Worm (Caenorhabditis elegans) whole organism, L1 larva: ENCODE results near the gene scl-5.

Source experiments
- lin-13 ChIP-seq: fragments of 150-350 bp; optimal IDR thresholded peaks from 2 replicates; lab custom pipeline; 2014; ENCODE audit warnings: missing biosample characterization, missing genetic modification reagents, missing genetic modification characterization
- lin-35 ChIP-seq, 2 experiments: fragments of 150-350 bp; optimal IDR thresholded peaks; 2 replicates each; lab custom pipeline; 2014; ENCODE audit warnings: missing biosample characterization in 2 of 2, missing genetic modification characterization in 2 of 2, missing genetic modification reagents in 2 of 2
- lin-39 ChIP-seq: fragments of 150-350 bp; optimal IDR thresholded peaks from 2 replicates; lab custom pipeline; 2014; ENCODE audit warnings: missing biosample characterization, missing genetic modification reagents, missing genetic modification characterization
- nhr-11 ChIP-seq: fragments of 150-350 bp; optimal IDR thresholded peaks from 2 replicates; lab custom pipeline; 2014; ENCODE audit warnings: missing biosample characterization, missing genetic modification characterization
- nhr-20 ChIP-seq: sonication (generic microtip); optimal IDR thresholded peaks from 2 replicates; lab custom pipeline; 2016; ENCODE audit warnings: mild to moderate bottlenecking, missing genetic modification characterization, missing compliant biosample characterization
- nhr-77 ChIP-seq: fragments of 150-350 bp; optimal IDR thresholded peaks from 2 replicates; lab custom pipeline; 2014; ENCODE audit warnings: missing biosample characterization, missing genetic modification characterization
- vab-15 ChIP-seq: sonication (generic microtip); optimal IDR thresholded peaks from 2 replicates; lab custom pipeline; 2017; ENCODE audit warnings: missing genotype, mild to moderate bottlenecking, missing genetic modification characterization, missing compliant biosample characterization

- TF ChIP-seq lin-35 (GFP tag; optimal IDR thresholded peaks at IDR 0.05; lab: Kevin White, UChicago) (no peak), lin-13 (GFP tag; lab: Kevin White, UChicago) (no peak), vab-15 (tag; lab: Kevin White, UChicago) (no peak), nhr-20 (tag; lab: Kevin White, UChicago) (no peak), nhr-11 (tag; lab: Kevin White, UChicago) (no peak), nhr-77 (tag; lab: Kevin White, UChicago) (no peak), lin-39 (no peak)
These were observed 18.8 kb upstream of the scl-5 start for ce11 chrIV:13044980-13045379.
